Worm (Caenorhabditis elegans): Measurements from ENCODE around the gene T25D1.2.
A peak's percentile ranks its signal among the peaks of the same experiment; 100 is the strongest.

T25D1.2 gene

DNA sequence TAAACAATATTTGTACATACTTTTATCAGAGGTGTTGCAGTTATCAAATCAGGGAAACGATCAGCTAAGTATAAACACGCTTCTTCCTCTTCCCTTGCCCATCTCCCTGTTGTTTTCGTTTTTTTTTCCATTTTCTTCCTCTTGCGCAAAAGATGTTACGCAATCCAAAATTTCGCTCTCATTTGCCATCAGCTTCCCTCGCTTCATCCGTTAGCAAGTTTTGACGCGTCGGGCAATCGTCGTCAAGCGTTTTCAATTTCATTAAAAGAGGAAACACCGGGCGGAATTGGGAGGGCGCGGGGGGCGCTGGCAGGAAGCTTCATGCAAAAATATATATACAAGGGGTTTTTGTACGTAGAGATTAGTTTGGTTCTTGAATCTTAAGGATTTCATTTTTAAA is 14.6 kb downstream of the T25D1.2 start (continued):
- TF ChIP-seq ztf-3 (GFP tag; optimal IDR thresholded peaks at IDR 0.05): no peak
- TF ChIP-seq Y95B8A.8 (GFP tag; IDR thresholded peaks at IDR 0.05): no peak
- no peak for TF ChIP-seq F33H1.4 (GFP tag; IDR thresholded peaks at IDR 0.05)
- no peak for TF ChIP-seq nhr-179 (tag; optimal IDR thresholded peaks at IDR 0.05)
- TF ChIP-seq athp-1 (tag; optimal IDR thresholded peaks at IDR 0.05): no peak
- no peak for TF ChIP-seq T26A5.8 (tag; optimal IDR thresholded peaks at IDR 0.05)
- no peak for TF ChIP-seq F39B2.1 (GFP tag; IDR thresholded peaks at IDR 0.05)

DNA sequence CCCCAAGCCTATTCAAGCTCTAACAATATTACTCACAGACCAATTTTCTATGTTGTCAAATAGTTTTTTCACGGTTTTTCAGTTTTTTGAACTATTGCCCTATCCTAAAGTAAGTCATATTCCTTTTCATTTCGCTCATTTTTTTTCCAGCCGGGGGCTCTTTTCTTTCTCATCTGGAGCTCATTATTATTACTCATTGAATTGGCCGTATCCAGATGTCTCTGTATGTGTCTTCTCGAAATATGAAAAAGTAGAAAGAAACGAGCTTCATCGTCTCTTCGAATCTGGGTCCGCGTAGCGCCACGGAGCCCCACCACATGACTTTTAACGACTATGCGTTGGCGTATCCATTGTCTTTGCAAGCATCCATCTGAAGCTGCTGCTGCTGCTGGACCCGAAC is 15.1 kb downstream of the T25D1.2 start:
- TF ChIP-seq T26A5.8 (tag; optimal IDR thresholded peaks at IDR 0.05) (no peak), bed-2 (GFP tag; IDR thresholded peaks at IDR 0.05) (no peak), pha-4 (tag; optimal IDR thresholded peaks at IDR 0.05) (no peak)

ce11 chrX:16532513-16532912 is 17.1 kb downstream of the T25D1.2 start:
- TF ChIP-seq zfh-2 (GFP tag; conservative IDR thresholded peaks at IDR 0.05) (0 out of 2 replicates have a peak, but pooled peaks have one; percentile 6), ztf-25 (GFP tag; IDR thresholded peaks at IDR 0.05) (no peak)

- no peak for TF ChIP-seq F52B5.7 (tag; optimal IDR thresholded peaks at IDR 0.05)
- TF ChIP-seq sdz-38 (tag; optimal IDR thresholded peaks at IDR 0.05): no peak
- no peak for TF ChIP-seq zfh-2 (GFP tag; conservative IDR thresholded peaks at IDR 0.05)
- TF ChIP-seq him-1 (tag; optimal IDR thresholded peaks at IDR 0.05): no peak
- no peak for TF ChIP-seq mxl-1 (tag; optimal IDR thresholded peaks at IDR 0.05)
- no peak for TF ChIP-seq gei-17 (GFP tag; optimal IDR thresholded peaks at IDR 0.05)
- no peak for TF ChIP-seq unc-130 (GFP tag; optimal IDR thresholded peaks at IDR 0.05)
- TF ChIP-seq K11D2.4 (GFP tag; IDR thresholded peaks at IDR 0.05): no peak
- no peak for TF ChIP-seq atf-7 (tag; optimal IDR thresholded peaks at IDR 0.05)
- no peak for TF ChIP-seq nhr-179 (tag; optimal IDR thresholded peaks at IDR 0.05)
- no peak for TF ChIP-seq nhr-120 (GFP tag; IDR thresholded peaks at IDR 0.05)
- no peak for TF ChIP-seq snpc-1.3 (tag; optimal IDR thresholded peaks at IDR 0.05; ENCODE audit: insufficient read depth)
- no peak for TF ChIP-seq rec-8 (tag; optimal IDR thresholded peaks at IDR 0.05)
- TF ChIP-seq C06A6.2 (GFP tag; conservative IDR thresholded peaks at IDR 0.05): no peak
- no peak for TF ChIP-seq B0035.1 (tag; optimal IDR thresholded peaks at IDR 0.05)
- TF ChIP-seq attf-5 (GFP tag; optimal IDR thresholded peaks at IDR 0.05): no peak
- no peak for TF ChIP-seq somi-1 (GFP tag; optimal IDR thresholded peaks at IDR 0.05)
These were observed 18.5 kb downstream of the T25D1.2 start for ce11 chrX:16533860-16534259.

ce11 chrX:16534564-16534963 is 19.2 kb downstream of the T25D1.2 start:
- no peak for TF ChIP-seq ztf-28 (GFP tag; IDR thresholded peaks at IDR 0.05)
- no peak for TF ChIP-seq B0019.2 (GFP tag; conservative IDR thresholded peaks at IDR 0.05)
- no peak for TF ChIP-seq C06A6.2 (GFP tag; conservative IDR thresholded peaks at IDR 0.05)
- no peak for TF ChIP-seq xnd-1 (tag; optimal IDR thresholded peaks at IDR 0.05)
- TF ChIP-seq hlh-12 (tag; optimal IDR thresholded peaks at IDR 0.05): no peak
- TF ChIP-seq nhr-120 (GFP tag; IDR thresholded peaks at IDR 0.05): no peak
- TF ChIP-seq F52B5.7 (tag; optimal IDR thresholded peaks at IDR 0.05): no peak
- TF ChIP-seq ceh-58 (GFP tag; IDR thresholded peaks at IDR 0.05): no peak
- TF ChIP-seq snpc-1.1 (tag; optimal IDR thresholded peaks at IDR 0.05; ENCODE audit: insufficient read depth): no peak
- TF ChIP-seq nfyb-1 (GFP tag; IDR thresholded peaks at IDR 0.05): no peak
- no peak for TF ChIP-seq let-526 (GFP tag; IDR thresholded peaks at IDR 0.05)
- TF ChIP-seq zim-3 (tag; optimal IDR thresholded peaks at IDR 0.05): no peak
- no peak for TF ChIP-seq mxl-1 (tag; optimal IDR thresholded peaks at IDR 0.05)

Data from whole organism, young adult.